Fruit fly (Drosophila melanogaster) whole organism: ENCODE data around the gene CG12204.

Experiments used
- CG8478 ChIP-seq: fragments of >200 bp; optimal IDR thresholded peaks from 2 replicates; lab custom pipeline; 2018; ENCODE audit warnings: inconsistent platforms
- Dll ChIP-seq: fragments of >200 bp; optimal IDR thresholded peaks from 2 replicates; lab custom pipeline; 2017
- EcR ChIP-seq, 2 experiments: fragments of >200 bp; optimal IDR thresholded peaks; 2 replicates each; lab custom pipeline; 2017; ENCODE audit warnings: missing biosample characterization in 2 of 2, missing genetic modification characterization in 2 of 2, missing genetic modification reagents in 2 of 2
- pan ChIP-seq: fragments of >200 bp; optimal IDR thresholded peaks from 2 replicates; lab custom pipeline; 2017
- psq ChIP-seq: fragments of >200 bp; optimal IDR thresholded peaks from 2 replicates; lab custom pipeline; 2017
- usp ChIP-seq: fragments of >200 bp; optimal IDR thresholded peaks from 2 replicates; lab custom pipeline; 2017; ENCODE audit warnings: missing biosample characterization, missing genetic modification characterization, mixed read lengths

CG12204 gene

dm6 chrX:19474763-19475162 lies 19.4 kb downstream of the CG12204 start, which contains the start of gene narya:
Gene narya (plus strand): TSS chrX:19475063.
- TF ChIP-seq usp (no peak), psq (lab: Kevin White, UChicago) (no peak), EcR (GFP tag; optimal IDR thresholded peaks at IDR 0.05; lab: Kevin White, UChicago) (no peak), Dll (lab: Kevin White, UChicago) (no peak), pan (lab: Kevin White, UChicago) (no peak), CG8478 (lab: Kevin White, UChicago) (no peak)

- TF ChIP-seq usp, result no peak
- TF ChIP-seq EcR (GFP tag; optimal IDR thresholded peaks at IDR 0.05; lab: Kevin White, UChicago), result no peak
- no peak for TF ChIP-seq pan (lab: Kevin White, UChicago)
- no peak for TF ChIP-seq psq (lab: Kevin White, UChicago)
- TF ChIP-seq Dll (lab: Kevin White, UChicago), result no peak
- no peak for TF ChIP-seq CG8478 (lab: Kevin White, UChicago)
Observed at dm6 chrX:19461630-19462029, 32.6 kb downstream of the CG12204 start.

dm6 chrX:19453138-19453537 lies 41.1 kb downstream of the CG12204 start:
- no peak for TF ChIP-seq EcR (GFP tag; optimal IDR thresholded peaks at IDR 0.05; lab: Kevin White, UChicago)

dm6 chrX:19448297-19448696 lies 45.9 kb downstream of the CG12204 start:
- TF ChIP-seq pan (lab: Kevin White, UChicago) (no peak), usp (no peak), psq (lab: Kevin White, UChicago) (no peak), CG8478 (lab: Kevin White, UChicago) (no peak), EcR (GFP tag; optimal IDR thresholded peaks at IDR 0.05; lab: Kevin White, UChicago) (no peak), Dll (lab: Kevin White, UChicago) (no peak)
